Worm (Caenorhabditis elegans): Measurements from ENCODE around the gene F41F3.1.
A peak's percentile ranks its signal among the peaks of the same experiment; 100 is the strongest.

- TF ChIP-seq ceh-39 (tag; optimal IDR thresholded peaks at IDR 0.05), result no peak
- TF ChIP-seq lin-32 (GFP tag; optimal IDR thresholded peaks at IDR 0.05), result no peak
- no peak for TF ChIP-seq snpc-4 (tag; optimal IDR thresholded peaks at IDR 0.05)
- TF ChIP-seq unc-62 (GFP tag; optimal IDR thresholded peaks at IDR 0.05), result no peak
- peak; percentile 53 for TF ChIP-seq elt-1 (tag; optimal IDR thresholded peaks at IDR 0.05; ENCODE audit: borderline replicate concordance, insufficient read depth)
- TF ChIP-seq nhr-28 (tag; optimal IDR thresholded peaks at IDR 0.05), result no peak
- no peak for TF ChIP-seq pha-4 (tag; optimal IDR thresholded peaks at IDR 0.05)
- no peak for TF ChIP-seq mep-1 (tag; optimal IDR thresholded peaks at IDR 0.05)
- no peak for TF ChIP-seq lin-13 (tag; optimal IDR thresholded peaks at IDR 0.05)
Observed at ce11 chrV:4651480-4651879, 2.9 kb upstream of the F41F3.1 start.
